Fruit fly (Drosophila melanogaster) whole organism: ENCODE measurements around the gene IntS10.

ENCODE experiments used
- CG8478 ChIP-seq: fragments of >200 bp; optimal IDR thresholded peaks from 2 replicates; lab custom pipeline; 2018; ENCODE audit warnings: inconsistent platforms
- Dll ChIP-seq: fragments of >200 bp; optimal IDR thresholded peaks from 2 replicates; lab custom pipeline; 2017
- EcR ChIP-seq, 2 experiments: fragments of >200 bp; optimal IDR thresholded peaks; 2 replicates each; lab custom pipeline; 2017; ENCODE audit warnings: missing biosample characterization in 2 of 2, missing genetic modification characterization in 2 of 2, missing genetic modification reagents in 2 of 2
- pan ChIP-seq: fragments of >200 bp; optimal IDR thresholded peaks from 2 replicates; lab custom pipeline; 2017
- psq ChIP-seq: fragments of >200 bp; optimal IDR thresholded peaks from 2 replicates; lab custom pipeline; 2017
- usp ChIP-seq: fragments of >200 bp; optimal IDR thresholded peaks from 2 replicates; lab custom pipeline; 2017; ENCODE audit warnings: missing biosample characterization, missing genetic modification characterization, mixed read lengths

IntS10 gene

dm6 chr3L:3788790-3789421, 17.6 kb upstream of the IntS10 start:
- TF ChIP-seq CG8478 (lab: Kevin White, UChicago): no peak
- no peak for TF ChIP-seq EcR (GFP tag; optimal IDR thresholded peaks at IDR 0.05; lab: Kevin White, UChicago)
- TF ChIP-seq usp: no peak
- TF ChIP-seq psq (lab: Kevin White, UChicago): no peak
- no peak for TF ChIP-seq pan (lab: Kevin White, UChicago)
- no peak for TF ChIP-seq Dll (lab: Kevin White, UChicago)

DNA sequence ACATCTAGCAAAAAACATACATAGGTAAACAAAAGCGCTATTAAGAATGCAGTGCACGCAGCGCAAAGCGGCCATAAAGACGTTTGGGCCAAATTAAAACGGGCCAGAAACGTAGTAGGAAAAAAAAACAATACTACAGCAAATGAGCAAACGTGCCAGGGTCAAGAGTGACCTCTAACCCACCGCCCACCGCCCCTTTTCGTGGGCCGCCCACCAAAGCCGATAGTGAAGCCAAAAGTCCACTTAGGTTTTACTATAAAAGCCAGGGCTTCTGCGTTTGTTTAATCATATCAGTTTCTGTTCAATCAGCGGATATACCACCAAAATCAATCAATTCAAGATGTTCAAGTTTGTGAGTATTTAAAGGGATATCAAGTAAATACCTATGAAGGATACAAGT, 16.0 kb upstream of the IntS10 start, which contains the start of gene CG32266:
TSS of gene CG32266 (plus strand) at position 301 of the 400 bp plus-strand sequence.
- TF ChIP-seq Dll (lab: Kevin White, UChicago): no peak
- no peak for TF ChIP-seq CG8478 (lab: Kevin White, UChicago)
- TF ChIP-seq psq (lab: Kevin White, UChicago): no peak
- no peak for TF ChIP-seq pan (lab: Kevin White, UChicago)
- no peak for TF ChIP-seq EcR (GFP tag; optimal IDR thresholded peaks at IDR 0.05; lab: Kevin White, UChicago)
- no peak for TF ChIP-seq usp

DNA sequence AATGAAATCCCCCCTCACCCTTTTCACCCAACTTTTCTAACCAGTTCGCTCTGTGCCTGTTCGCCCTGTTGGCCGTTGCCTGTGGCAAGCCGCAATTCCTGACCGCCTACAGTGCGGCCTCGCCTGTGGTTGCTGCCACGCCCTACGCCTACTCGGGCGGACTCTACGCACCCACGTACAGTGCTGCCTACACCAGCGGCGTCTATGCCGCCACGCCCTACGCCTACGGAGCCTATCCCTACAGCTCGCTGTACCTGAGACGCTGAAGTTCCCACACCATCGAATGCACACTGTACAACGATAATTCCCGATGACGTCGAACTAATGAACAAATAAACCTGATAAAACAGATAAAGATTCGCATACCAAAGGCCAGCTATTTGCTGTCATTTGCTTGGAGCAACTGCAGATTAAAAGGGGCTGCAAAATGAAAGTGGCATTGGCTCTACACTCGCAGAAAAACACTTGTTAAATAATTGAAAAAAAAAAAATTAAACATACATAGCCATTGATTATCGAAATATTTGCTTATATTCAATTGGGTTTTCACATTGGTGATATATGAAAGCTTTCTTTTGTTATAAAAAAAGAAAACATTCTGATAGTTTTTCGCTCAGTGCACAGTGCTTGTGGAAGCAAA, 15.3 kb upstream of the IntS10 start:
- TF ChIP-seq psq (lab: Kevin White, UChicago) (no peak), usp (no peak), pan (lab: Kevin White, UChicago) (no peak), EcR (GFP tag; optimal IDR thresholded peaks at IDR 0.05; lab: Kevin White, UChicago) (no peak), CG8478 (lab: Kevin White, UChicago) (no peak), Dll (lab: Kevin White, UChicago) (no peak)

dm6 chr3L:3797681-3798080, 8.8 kb upstream of the IntS10 start:
- no peak for TF ChIP-seq pan (lab: Kevin White, UChicago)
- no peak for TF ChIP-seq EcR (GFP tag; optimal IDR thresholded peaks at IDR 0.05; lab: Kevin White, UChicago)
- TF ChIP-seq CG8478 (lab: Kevin White, UChicago): no peak
- no peak for TF ChIP-seq psq (lab: Kevin White, UChicago)
- TF ChIP-seq Dll (lab: Kevin White, UChicago): no peak

DNA sequence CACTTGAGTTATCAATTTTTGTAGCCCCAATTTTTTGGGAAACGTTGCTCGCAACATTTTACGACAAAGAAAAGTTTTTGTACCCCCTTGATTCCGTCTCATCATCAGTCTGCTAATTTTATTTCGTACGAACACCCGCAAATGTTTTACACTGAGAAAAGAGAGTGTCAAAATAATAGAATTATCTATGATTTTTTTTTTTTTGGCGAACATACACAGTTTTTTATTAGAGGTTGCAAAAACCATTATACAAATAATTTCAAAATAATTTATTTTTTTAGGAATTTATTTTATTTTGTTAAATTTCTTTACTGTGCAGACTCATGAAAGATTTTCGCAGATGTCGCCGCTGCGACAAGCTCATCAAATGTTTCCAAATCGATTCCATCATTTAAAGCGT, 8.0 kb upstream of the IntS10 start:
- TF ChIP-seq EcR (GFP tag; optimal IDR thresholded peaks at IDR 0.05; lab: Kevin White, UChicago) (no peak), CG8478 (lab: Kevin White, UChicago) (no peak), Dll (lab: Kevin White, UChicago) (no peak), pan (lab: Kevin White, UChicago) (no peak), psq (lab: Kevin White, UChicago) (no peak), usp (no peak)

DNA sequence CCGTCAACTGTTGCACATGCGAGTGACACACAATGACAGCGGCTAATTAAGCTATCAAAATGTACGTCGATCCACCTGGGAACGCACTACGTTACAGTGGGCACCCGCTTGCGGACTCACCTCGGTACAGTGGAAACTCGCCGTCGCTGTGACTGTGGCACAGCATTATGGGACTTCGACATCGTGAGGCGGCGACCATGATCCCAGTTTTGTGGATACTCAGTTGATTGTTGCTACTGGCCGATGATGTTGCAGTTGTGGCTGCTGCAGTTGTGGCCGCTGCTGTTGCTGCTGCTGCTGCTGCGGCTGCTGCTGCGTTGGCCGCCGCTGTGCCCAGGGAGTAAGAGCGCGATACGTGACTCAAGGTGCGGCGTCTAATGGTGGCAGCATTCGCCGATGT, 6.7 kb upstream of the IntS10 start:
- TF ChIP-seq psq (lab: Kevin White, UChicago) (no peak), usp (no peak), pan (lab: Kevin White, UChicago) (no peak), Dll (lab: Kevin White, UChicago) (no peak), CG8478 (lab: Kevin White, UChicago) (no peak), EcR (GFP tag; optimal IDR thresholded peaks at IDR 0.05; lab: Kevin White, UChicago) (no peak)

DNA sequence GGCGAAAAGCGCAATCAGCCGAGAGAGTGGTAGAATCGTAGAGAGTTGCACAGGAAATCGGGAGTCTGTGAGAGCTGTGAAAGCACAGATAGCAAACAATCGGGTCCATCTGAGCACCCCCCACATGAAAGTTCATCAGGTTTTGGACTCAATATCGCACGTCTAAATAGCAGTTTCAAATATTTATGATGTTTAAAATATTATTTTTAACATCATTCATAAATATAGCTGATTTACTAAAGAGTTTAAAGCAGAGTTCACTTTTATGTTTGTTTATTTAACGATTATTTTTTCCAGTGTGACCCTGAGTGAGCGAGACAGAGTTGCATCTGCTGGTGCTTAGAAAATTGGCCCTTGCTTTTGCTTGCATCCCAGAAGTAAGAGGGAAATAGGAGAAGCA, 5.2 kb upstream of the IntS10 start:
- TF ChIP-seq CG8478 (lab: Kevin White, UChicago) (no peak), Dll (lab: Kevin White, UChicago) (no peak), EcR (GFP tag; optimal IDR thresholded peaks at IDR 0.05; lab: Kevin White, UChicago) (no peak)

DNA sequence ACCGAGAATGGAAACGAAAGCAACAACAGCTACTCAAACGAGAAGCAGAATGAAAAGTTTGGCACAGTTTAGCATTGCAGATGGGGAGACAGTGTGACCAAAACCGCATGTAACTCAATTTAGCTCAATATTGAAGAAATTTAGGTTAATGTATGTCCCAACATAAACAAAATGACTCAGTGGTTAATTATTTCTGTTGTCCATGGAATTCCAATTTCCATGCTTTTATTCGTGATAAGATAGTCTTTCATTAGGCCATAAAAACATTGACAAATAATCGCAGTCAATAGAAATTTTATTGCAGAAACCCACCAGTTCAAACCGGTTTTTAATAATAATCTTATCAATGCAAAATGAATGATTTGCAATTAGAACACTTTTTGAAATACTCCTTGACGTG, 4.7 kb upstream of the IntS10 start:
- no peak for TF ChIP-seq EcR (GFP tag; optimal IDR thresholded peaks at IDR 0.05; lab: Kevin White, UChicago)

DNA sequence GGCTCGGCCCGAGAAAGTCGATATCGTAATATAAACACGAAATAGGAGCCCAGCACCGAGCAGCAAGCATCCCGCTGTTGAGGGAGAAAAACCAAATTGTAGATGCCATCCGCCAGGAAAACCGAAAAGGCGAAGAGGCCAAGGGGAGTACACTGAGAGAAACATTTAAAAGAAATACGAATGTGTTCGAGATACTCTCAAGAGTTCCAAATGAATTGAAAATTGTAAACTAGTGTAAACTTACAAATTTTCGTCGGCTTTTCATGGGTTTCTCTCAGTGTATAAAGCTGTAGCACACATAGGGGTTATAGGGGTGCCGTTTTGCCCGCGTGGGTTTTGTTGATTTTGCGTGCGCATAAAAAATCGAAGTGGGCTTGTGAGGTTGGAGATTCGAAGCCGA, 3.8 kb upstream of the IntS10 start:
- TF ChIP-seq pan (lab: Kevin White, UChicago): no peak
- no peak for TF ChIP-seq psq (lab: Kevin White, UChicago)
- no peak for TF ChIP-seq CG8478 (lab: Kevin White, UChicago)
- TF ChIP-seq Dll (lab: Kevin White, UChicago): no peak
- no peak for TF ChIP-seq usp
- no peak for TF ChIP-seq EcR (GFP tag; optimal IDR thresholded peaks at IDR 0.05; lab: Kevin White, UChicago)

DNA sequence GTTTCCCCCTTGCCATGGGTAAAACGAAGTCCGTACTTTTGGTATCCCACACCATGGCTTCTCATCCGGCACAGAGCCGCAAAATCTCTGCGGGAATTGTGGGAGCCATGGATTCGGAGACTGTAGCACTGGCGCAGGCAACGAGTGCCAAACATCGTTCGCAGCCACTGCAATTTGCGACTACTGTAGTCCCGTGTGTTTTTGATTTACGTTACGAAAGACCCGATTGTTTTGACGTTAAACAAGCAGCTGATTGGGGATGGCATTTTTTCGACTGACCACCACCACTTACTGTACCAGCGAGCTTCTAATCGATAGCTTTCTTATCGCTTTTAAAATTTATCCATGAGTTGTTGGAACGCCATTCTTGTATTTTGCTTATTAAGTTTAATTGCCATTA, 3.4 kb downstream of the IntS10 start, which contains the start of gene CG32262:
TSS of gene CG32262 (minus strand) at position 254 of the 400 bp plus-strand sequence.
- TF ChIP-seq Dll (lab: Kevin White, UChicago) (no peak), EcR (GFP tag; optimal IDR thresholded peaks at IDR 0.05; lab: Kevin White, UChicago) (no peak), psq (lab: Kevin White, UChicago) (no peak), usp (no peak), CG8478 (lab: Kevin White, UChicago) (no peak), pan (lab: Kevin White, UChicago) (no peak)

DNA sequence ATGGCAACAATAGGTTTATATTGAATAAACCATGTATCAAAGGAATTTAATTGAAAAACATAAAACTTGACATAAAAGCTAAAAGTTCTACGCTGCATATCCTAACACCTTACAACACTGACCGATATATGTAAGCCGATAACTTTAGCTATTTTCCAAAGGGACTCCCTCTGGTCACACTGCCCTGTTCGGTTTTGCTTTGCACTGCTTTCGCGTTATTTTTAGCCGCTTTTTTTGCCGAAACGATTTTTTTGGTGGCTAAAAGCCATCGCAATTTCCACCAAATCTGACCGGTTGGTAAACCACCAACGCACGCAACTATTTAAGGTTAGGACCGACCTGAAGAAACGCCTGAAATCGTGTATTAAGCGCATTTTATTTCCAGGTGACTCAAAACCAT, 4.6 kb downstream of the IntS10 start, which contains the start of the genes CG32263 and PIG-B:
TSS of gene CG32263 (minus strand) at position 26 of the 400 bp plus-strand sequence.
TSS of gene PIG-B (plus strand) at position 175 of the 400 bp plus-strand sequence.
- TF ChIP-seq Dll (lab: Kevin White, UChicago) (no peak), EcR (GFP tag; optimal IDR thresholded peaks at IDR 0.05; lab: Kevin White, UChicago) (no peak), psq (lab: Kevin White, UChicago) (no peak), pan (lab: Kevin White, UChicago) (no peak), usp (no peak), CG8478 (lab: Kevin White, UChicago) (no peak)
